Worm (Caenorhabditis elegans) whole organism, late embryonic: ENCODE results near the gene mrpl-53.

ENCODE experiments used
- C08G9.2 ChIP-seq: sonication (generic microtip); optimal IDR thresholded peaks from 2 replicates; lab custom pipeline; 2016; ENCODE audit warnings: mild to moderate bottlenecking, missing genetic modification characterization, moderate library complexity, missing compliant biosample characterization
- C38D4.7 ChIP-seq: fragments of 200-800 bp; sonication (Bioruptor generic); optimal IDR thresholded peaks from 2 replicates; lab custom pipeline; 2018; ENCODE audit warnings: mild to moderate bottlenecking, missing genetic modification characterization, moderate library complexity, missing compliant biosample characterization
- F13H6.1 ChIP-seq: sonication (generic microtip); optimal IDR thresholded peaks from 2 replicates; lab custom pipeline; 2016; ENCODE audit warnings: missing genetic modification characterization, missing compliant biosample characterization
- K09A11.1 ChIP-seq: sonication (generic microtip); optimal IDR thresholded peaks from 2 replicates; lab custom pipeline; 2017; ENCODE audit warnings: antibody characterized with exemption, mild to moderate bottlenecking, missing genetic modification characterization, missing compliant biosample characterization; ENCODE audit not compliant: insufficient read depth
- T23F11.4 ChIP-seq: fragments of 200-800 bp; sonication (Bioruptor generic); optimal IDR thresholded peaks from 2 replicates; lab custom pipeline; 2018; ENCODE audit warnings: mild to moderate bottlenecking, missing genetic modification characterization, missing compliant biosample characterization
- Y22D7AL.16 ChIP-seq: sonication (generic microtip); optimal IDR thresholded peaks from 2 replicates; lab custom pipeline; 2016; ENCODE audit warnings: missing genetic modification characterization, missing compliant biosample characterization
- ama-1 ChIP-seq: fragments of 150-350 bp; optimal IDR thresholded peaks from 2 replicates; lab custom pipeline; 2014
- ceh-19 ChIP-seq: fragments of 200-800 bp; sonication (Bioruptor generic); optimal IDR thresholded peaks from 2 replicates; lab custom pipeline; 2018; ENCODE audit warnings: mild to moderate bottlenecking, missing genetic modification characterization, missing compliant biosample characterization
- ceh-22 ChIP-seq: sonication (generic microtip); optimal IDR thresholded peaks from 2 replicates; lab custom pipeline; 2017; ENCODE audit warnings: missing biosample characterization, missing genetic modification characterization
- ceh-24 ChIP-seq: sonication (generic microtip); optimal IDR thresholded peaks from 2 replicates; lab custom pipeline; 2016; ENCODE audit warnings: mild to moderate bottlenecking, missing genetic modification characterization, missing compliant biosample characterization
- ceh-34 ChIP-seq: sonication (generic microtip); optimal IDR thresholded peaks from 2 replicates; lab custom pipeline; 2016; ENCODE audit warnings: mild to moderate bottlenecking, missing genetic modification characterization, missing compliant biosample characterization
- ceh-9 ChIP-seq: sonication (generic microtip); optimal IDR thresholded peaks from 2 replicates; lab custom pipeline; 2016; ENCODE audit warnings: mild to moderate bottlenecking, missing genetic modification characterization, inconsistent platforms, missing compliant biosample characterization
- che-1 ChIP-seq: sonication (generic microtip); optimal IDR thresholded peaks from 2 replicates; lab custom pipeline; 2016; ENCODE audit warnings: mild to moderate bottlenecking, missing genetic modification characterization, missing compliant biosample characterization
- dmd-4 ChIP-seq: sonication (generic microtip); optimal IDR thresholded peaks from 2 replicates; lab custom pipeline; 2016; ENCODE audit warnings: borderline replicate concordance, missing genetic modification characterization, missing compliant biosample characterization
- elt-2 ChIP-seq: sonication (generic microtip); optimal IDR thresholded peaks from 2 replicates; lab custom pipeline; 2016; ENCODE audit warnings: missing genetic modification reagents, missing genetic modification characterization, missing compliant biosample characterization
- elt-4 ChIP-seq: sonication (generic microtip); optimal IDR thresholded peaks from 2 replicates; lab custom pipeline; 2016; ENCODE audit warnings: missing genetic modification characterization, missing compliant biosample characterization
- ets-4 ChIP-seq: sonication (generic microtip); optimal IDR thresholded peaks from 2 replicates; lab custom pipeline; 2016; ENCODE audit warnings: missing genetic modification characterization, missing compliant biosample characterization
- hlh-13 ChIP-seq: fragments of 200-800 bp; sonication (Bioruptor generic); optimal IDR thresholded peaks from 2 replicates; lab custom pipeline; 2018; ENCODE audit warnings: mild to moderate bottlenecking, missing genetic modification characterization, missing compliant biosample characterization
- hlh-15 ChIP-seq: sonication (generic microtip); optimal IDR thresholded peaks from 2 replicates; lab custom pipeline; 2016; ENCODE audit warnings: missing genetic modification characterization, missing compliant biosample characterization
- hlh-6 ChIP-seq: sonication (generic microtip); optimal IDR thresholded peaks from 2 replicates; lab custom pipeline; 2016; ENCODE audit warnings: missing genotype, missing genetic modification characterization, missing compliant biosample characterization
- lin-11 ChIP-seq: fragments of 200-800 bp; sonication (Bioruptor generic); optimal IDR thresholded peaks from 2 replicates; lab custom pipeline; 2018; ENCODE audit warnings: mild to moderate bottlenecking, missing genetic modification characterization, missing compliant biosample characterization
- madf-2 ChIP-seq: sonication (generic microtip); optimal IDR thresholded peaks from 2 replicates; lab custom pipeline; 2017; ENCODE audit warnings: missing genetic modification characterization, missing compliant biosample characterization
- mec-3 ChIP-seq: sonication (generic microtip); optimal IDR thresholded peaks from 2 replicates; lab custom pipeline; 2016; ENCODE audit warnings: borderline replicate concordance, missing genetic modification characterization, missing compliant biosample characterization
- nfya-1 ChIP-seq: sonication (generic microtip); optimal IDR thresholded peaks from 2 replicates; lab custom pipeline; 2017; ENCODE audit warnings: missing genetic modification characterization, mild to moderate bottlenecking, missing compliant biosample characterization, antibody characterized with exemption, moderate library complexity
- nhr-232 ChIP-seq: sonication (generic microtip); optimal IDR thresholded peaks from 2 replicates; lab custom pipeline; 2016; ENCODE audit warnings: missing genetic modification characterization, missing compliant biosample characterization
- odd-2 ChIP-seq: sonication (generic microtip); optimal IDR thresholded peaks from 2 replicates; lab custom pipeline; 2017; ENCODE audit warnings: antibody characterized with exemption, mild to moderate bottlenecking, missing genetic modification characterization, missing compliant biosample characterization
- pha-2 ChIP-seq: sonication (generic microtip); optimal IDR thresholded peaks from 2 replicates; lab custom pipeline; 2017; ENCODE audit warnings: mild to moderate bottlenecking, missing genetic modification characterization, missing compliant biosample characterization
- pqm-1 ChIP-seq: sonication (generic microtip); optimal IDR thresholded peaks from 2 replicates; lab custom pipeline; 2016; ENCODE audit warnings: missing genetic modification characterization, missing compliant biosample characterization
- ref-2 ChIP-seq: sonication (generic microtip); optimal IDR thresholded peaks from 2 replicates; lab custom pipeline; 2016; ENCODE audit warnings: missing genetic modification characterization, missing compliant biosample characterization
- sox-2 ChIP-seq: fragments of 200-800 bp; sonication (Bioruptor generic); IDR thresholded peaks from 2 replicates; pipeline ENCODE4 v1.3.6; 2022; ENCODE audit warnings: missing genetic modification reagents, missing genetic modification characterization, missing compliant biosample characterization
- tbx-2 ChIP-seq: sonication (generic microtip); optimal IDR thresholded peaks from 2 replicates; lab custom pipeline; 2016; ENCODE audit warnings: missing genetic modification characterization, missing compliant biosample characterization
- tbx-7 ChIP-seq: sonication (generic microtip); optimal IDR thresholded peaks from 2 replicates; lab custom pipeline; 2016; ENCODE audit warnings: missing genotype, missing genetic modification characterization, missing compliant biosample characterization
- ttx-3 ChIP-seq: sonication (generic microtip); optimal IDR thresholded peaks from 2 replicates; lab custom pipeline; 2016; ENCODE audit warnings: missing genetic modification reagents, missing genetic modification characterization, missing compliant biosample characterization
- unc-3 ChIP-seq, 2 experiments: fragments of 200-800 bp in 1 of 2; sonication (Bioruptor generic) in 1 of 2; sonication (generic microtip) in 1 of 2; conservative IDR thresholded peaks in 1 of 2; optimal IDR thresholded peaks in 1 of 2; 2 replicates each; pipeline versions ENCODE4 v1.3.6 to Lab custom; 2016 to 2022; ENCODE audit warnings: missing compliant biosample characterization in 2 of 2, missing genetic modification characterization in 2 of 2, missing genetic modification reagents in 1 of 2
- unc-42 ChIP-seq: sonication (generic microtip); optimal IDR thresholded peaks from 2 replicates; lab custom pipeline; 2016; ENCODE audit warnings: missing genotype, missing genetic modification characterization, missing compliant biosample characterization
- zip-5 ChIP-seq: sonication (generic microtip); optimal IDR thresholded peaks from 2 replicates; lab custom pipeline; 2016; ENCODE audit warnings: missing genetic modification characterization, missing compliant biosample characterization

The mrpl-53 gene

ce11 chrII:9554925-9555553 is 42.4 kb upstream of the mrpl-53 start, which contains the start of gene F35H8.2:
F35H8.2 (plus strand) TSS chrII:9555503.
- TF ChIP-seq Y22D7AL.16 (tag; lab: Kevin White, UChicago) (no peak), ceh-34 (no peak), che-1 (no peak), ttx-3 (tag; lab: Kevin White, UChicago) (no peak), hlh-15 (no peak), nhr-232 (tag; lab: Kevin White, UChicago) (no peak), mec-3 (tag; lab: Kevin White, UChicago) (no peak), odd-2 (tag; lab: Kevin White, UChicago) (no peak), pqm-1 (no peak), zip-5 (tag; lab: Kevin White, UChicago) (no peak), hlh-13 (GFP tag; lab: Kevin White, UChicago) (no peak), ceh-22 (no peak), madf-2 (tag; lab: Kevin White, UChicago) (no peak), ceh-9 (no peak)

- no peak for TF ChIP-seq C38D4.7 (GFP tag; lab: Kevin White, UChicago)
These were observed 40.8 kb upstream of the mrpl-53 start for ce11 chrII:9556582-9556981.

ce11 chrII:9557437-9558150 is 39.8 kb upstream of the mrpl-53 start, which contains the start of gene zfp-2:
zfp-2 (plus strand) TSS chrII:9557650.
- no peak for TF ChIP-seq C08G9.2
- peak; percentile 47 for TF ChIP-seq unc-42 (tag; lab: Kevin White, UChicago)
- TF ChIP-seq lin-11 (tag; lab: Kevin White, UChicago) = no peak

- no peak for TF ChIP-seq unc-3 (GFP tag; conservative IDR thresholded peaks at IDR 0.05; lab: Robert Waterston, UW)
- TF ChIP-seq unc-3 (tag; optimal IDR thresholded peaks at IDR 0.05; lab: Kevin White, UChicago) = no peak
- no peak for TF ChIP-seq lin-11 (tag; lab: Kevin White, UChicago)
- TF ChIP-seq unc-42 (tag; lab: Kevin White, UChicago) = no peak
- TF ChIP-seq F13H6.1 (tag; lab: Kevin White, UChicago) = no peak
These were observed 38.5 kb upstream of the mrpl-53 start for ce11 chrII:9558906-9559305.

- TF ChIP-seq elt-4 (tag; lab: Kevin White, UChicago) (no peak), pha-2 (no peak), ceh-22 (no peak), ref-2 (tag; lab: Kevin White, UChicago) (no peak), ttx-3 (tag; lab: Kevin White, UChicago) (no peak), F13H6.1 (tag; lab: Kevin White, UChicago) (no peak), T23F11.4 (GFP tag; lab: Kevin White, UChicago) (no peak)
These were observed 37.5 kb upstream of the mrpl-53 start, which contains the start of gene F35H8.4 for ce11 chrII:9559929-9560328. F35H8.4 (minus strand) TSS chrII:9560029.

ce11 chrII:9560895-9561294 is 36.5 kb upstream of the mrpl-53 start:
- no peak for TF ChIP-seq sox-2
- no peak for TF ChIP-seq pha-2
- no peak for TF ChIP-seq ceh-22
- TF ChIP-seq ceh-24 (tag; lab: Kevin White, UChicago) = no peak
- TF ChIP-seq unc-3 (GFP tag; conservative IDR thresholded peaks at IDR 0.05; lab: Robert Waterston, UW) = no peak
- no peak for TF ChIP-seq unc-3 (tag; optimal IDR thresholded peaks at IDR 0.05; lab: Kevin White, UChicago)
- no peak for TF ChIP-seq ets-4 (tag; lab: Kevin White, UChicago)

- peak; percentile 81 for TF ChIP-seq Y22D7AL.16 (tag; lab: Kevin White, UChicago)
- peak; percentile 10 for TF ChIP-seq mec-3 (tag; lab: Kevin White, UChicago)
- no peak for TF ChIP-seq ama-1 (lab: Kevin White, UChicago)
- peak; percentile 93 for TF ChIP-seq hlh-6
- peak; percentile 76 for TF ChIP-seq sox-2
- peak; percentile 83 for TF ChIP-seq K09A11.1
- peak; percentile 42 for TF ChIP-seq dmd-4 (tag; lab: Kevin White, UChicago)
- TF ChIP-seq nhr-232 (tag; lab: Kevin White, UChicago) = peak; percentile 89
- peak; percentile 91 for TF ChIP-seq elt-2 (tag; lab: Kevin White, UChicago)
- peak; percentile 65 for TF ChIP-seq zip-5 (tag; lab: Kevin White, UChicago)
- no peak for TF ChIP-seq pqm-1
- peak; percentile 74 for TF ChIP-seq ceh-9
- peak; percentile 45 for TF ChIP-seq tbx-7 (tag; lab: Kevin White, UChicago)
- peak; percentile 53 for TF ChIP-seq nfya-1 (tag; lab: Kevin White, UChicago)
- peak; percentile 91 for TF ChIP-seq ceh-19
- TF ChIP-seq ceh-34 = peak; percentile 80
- TF ChIP-seq hlh-15 = peak; percentile 77
- peak; percentile 67 for TF ChIP-seq tbx-2 (tag; lab: Kevin White, UChicago)
These were observed 31.4 kb upstream of the mrpl-53 start for ce11 chrII:9566045-9566444.
